Fruit fly (Drosophila melanogaster) whole organism, wandering third instar larva: Measurements from ENCODE around the gene CG7506.

ENCODE experiments used
- CrebA ChIP-seq: fragments of 200-800 bp; sonication (Bioruptor generic); optimal IDR thresholded peaks from 2 replicates; lab custom pipeline; 2016; ENCODE audit warnings: missing biosample characterization, mild to moderate bottlenecking, missing genetic modification characterization, borderline replicate concordance
- Dfd ChIP-seq: fragments of >200 bp; optimal IDR thresholded peaks from 2 replicates; lab custom pipeline; 2017; ENCODE audit warnings: missing biosample characterization, missing genetic modification characterization
- GATAd ChIP-seq: sonication (Bioruptor generic); optimal IDR thresholded peaks from 2 replicates; lab custom pipeline; 2016; ENCODE audit warnings: missing biosample characterization, missing genetic modification characterization
- HLH106 ChIP-seq: fragments of 200-800 bp; optimal IDR thresholded peaks from 3 replicates; lab custom pipeline; 2019; ENCODE audit warnings: missing biosample characterization, mild to moderate bottlenecking, missing genetic modification characterization, moderate library complexity
- Hnf4 ChIP-seq: fragments of 200-800 bp; sonication (Bioruptor generic); optimal IDR thresholded peaks from 2 replicates; lab custom pipeline; 2016; ENCODE audit warnings: missing biosample characterization, mild to moderate bottlenecking, missing genetic modification characterization
- Hr78 ChIP-seq: fragments of >200 bp; optimal IDR thresholded peaks from 2 replicates; lab custom pipeline; 2017; ENCODE audit warnings: missing biosample characterization, missing genetic modification characterization
- Hr83 ChIP-seq: fragments of 200-300 bp; sonication (Bioruptor generic); optimal IDR thresholded peaks from 2 replicates; lab custom pipeline; 2016; ENCODE audit warnings: missing biosample characterization, mild to moderate bottlenecking, missing genetic modification characterization, moderate library complexity; ENCODE audit not compliant: poor library complexity, severe bottlenecking
- Jra ChIP-seq: sonication (Bioruptor generic); optimal IDR thresholded peaks from 2 replicates; lab custom pipeline; 2016; ENCODE audit warnings: missing biosample characterization, missing genetic modification characterization
- OdsH ChIP-seq: fragments of 200-800 bp; sonication (Bioruptor generic); optimal IDR thresholded peaks from 2 replicates; lab custom pipeline; 2016; ENCODE audit warnings: missing biosample characterization, mild to moderate bottlenecking, missing genetic modification characterization
- Rel ChIP-seq, 2 experiments: fragments of 200-800 bp; sonication (Bioruptor generic) in 1 of 2; optimal IDR thresholded peaks; 2 replicates in 1 of 2; 3 replicates in 1 of 2; lab custom pipeline; 2016 to 2019; ENCODE audit warnings: mild to moderate bottlenecking in 2 of 2, missing biosample characterization in 2 of 2, missing genetic modification characterization in 2 of 2, moderate library complexity in 1 of 2
- Sp1 ChIP-seq: fragments of 200-800 bp; sonication (Bioruptor generic); optimal IDR thresholded peaks from 3 replicates; lab custom pipeline; 2019; ENCODE audit warnings: missing biosample characterization, mild to moderate bottlenecking, missing genetic modification characterization, moderate library complexity
- Vsx2 ChIP-seq: fragments of 200-300, 225-300 bp; sonication (Bioruptor generic); optimal IDR thresholded peaks from 2 replicates; lab custom pipeline; 2018; ENCODE audit warnings: missing biosample characterization, missing genetic modification characterization; ENCODE audit not compliant: partially characterized antibody
- brk ChIP-seq: fragments of 200-800 bp; sonication (Bioruptor generic); optimal IDR thresholded peaks from 2 replicates; lab custom pipeline; 2016; ENCODE audit warnings: missing biosample characterization, mild to moderate bottlenecking, missing genetic modification characterization
- dl ChIP-seq, 2 experiments: fragments of 175-275, 200-275 bp in 1 of 2; fragments of 200-275 bp in 1 of 2; sonication (Bioruptor generic); optimal IDR thresholded peaks; lab custom pipeline; 2018; ENCODE audit warnings: mild to moderate bottlenecking in 2 of 2, missing biosample characterization in 2 of 2, missing genetic modification characterization in 2 of 2, moderate library complexity in 2 of 2; ENCODE audit not compliant: partially characterized antibody in 2 of 2, insufficient read depth in 1 of 2
- dmrt93B ChIP-seq: fragments of 200-800 bp; sonication (Bioruptor generic); optimal IDR thresholded peaks from 2 replicates; lab custom pipeline; 2018; ENCODE audit warnings: missing biosample characterization, mild to moderate bottlenecking, missing genetic modification characterization
- dsf ChIP-seq: sonication (Bioruptor generic); optimal IDR thresholded peaks from 2 replicates; lab custom pipeline; 2016; ENCODE audit warnings: missing biosample characterization, missing genetic modification characterization, borderline replicate concordance
- fru ChIP-seq: fragments of 200-800 bp; sonication (Bioruptor generic); optimal IDR thresholded peaks from 3 replicates; lab custom pipeline; 2016; ENCODE audit warnings: missing biosample characterization, mild to moderate bottlenecking, missing genetic modification characterization
- h ChIP-seq: fragments of 200-800 bp; sonication (Bioruptor generic); optimal IDR thresholded peaks from 3 replicates; lab custom pipeline; 2016; ENCODE audit warnings: missing biosample characterization, mild to moderate bottlenecking, missing genetic modification characterization
- pan ChIP-seq: fragments of >200 bp; optimal IDR thresholded peaks from 2 replicates; lab custom pipeline; 2017
- sage ChIP-seq: fragments of 200-800 bp; sonication (Bioruptor generic); optimal IDR thresholded peaks from 2 replicates; lab custom pipeline; 2016; ENCODE audit warnings: missing biosample characterization, mild to moderate bottlenecking, missing genetic modification characterization
- tai ChIP-seq: sonication (Bioruptor generic); optimal IDR thresholded peaks from 2 replicates; lab custom pipeline; 2016; ENCODE audit warnings: missing biosample characterization, missing genetic modification characterization
- usp ChIP-seq: fragments of >200 bp; optimal IDR thresholded peaks from 2 replicates; lab custom pipeline; 2017; ENCODE audit warnings: missing biosample characterization, missing genetic modification characterization
- woc ChIP-seq: sonication (Bioruptor generic); optimal IDR thresholded peaks from 2 replicates; lab custom pipeline; 2016; ENCODE audit warnings: missing biosample characterization, mild to moderate bottlenecking, missing genetic modification characterization

The CG7506 gene

DNA sequence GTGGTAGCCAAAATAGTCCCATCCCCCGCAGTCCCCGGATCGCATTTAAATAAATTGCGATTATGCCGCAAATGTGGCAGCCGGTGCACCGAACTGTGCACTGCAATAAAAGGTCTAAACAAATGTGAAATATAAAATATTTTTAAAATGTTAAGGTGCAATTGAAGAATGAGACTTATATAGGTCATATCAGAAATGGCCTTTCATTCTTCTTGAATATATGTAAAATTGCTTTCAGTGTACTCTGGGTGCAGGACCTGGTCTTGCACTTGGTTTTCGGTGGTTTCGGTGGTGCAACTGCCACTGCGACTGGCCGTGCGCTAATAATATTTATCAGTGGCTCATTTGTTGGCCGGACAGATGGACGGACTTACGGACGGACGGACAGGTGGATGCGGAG is 43.1 kb downstream of the CG7506 start:
- no peak for TF ChIP-seq Jra (GFP tag; lab: Kevin White, UChicago)
- TF ChIP-seq Hr83 = no peak
- TF ChIP-seq Vsx2 (GFP tag; lab: Kevin White, UChicago) = no peak
- TF ChIP-seq CrebA = no peak
- no peak for TF ChIP-seq tai
- TF ChIP-seq dl (GFP tag; optimal IDR thresholded peaks at IDR 0.05; lab: Kevin White, UChicago; ENCODE audit: insufficient read depth in 1 of 2, partially characterized antibody in 2 of 2) = no peak
- TF ChIP-seq usp = no peak
- TF ChIP-seq HLH106 (tag; lab: Kevin White, UChicago) = no peak
- TF ChIP-seq dmrt93B = no peak
- no peak for TF ChIP-seq Hr78 (GFP tag; lab: Kevin White, UChicago)
- no peak for TF ChIP-seq GATAd (GFP tag; lab: Kevin White, UChicago)

DNA sequence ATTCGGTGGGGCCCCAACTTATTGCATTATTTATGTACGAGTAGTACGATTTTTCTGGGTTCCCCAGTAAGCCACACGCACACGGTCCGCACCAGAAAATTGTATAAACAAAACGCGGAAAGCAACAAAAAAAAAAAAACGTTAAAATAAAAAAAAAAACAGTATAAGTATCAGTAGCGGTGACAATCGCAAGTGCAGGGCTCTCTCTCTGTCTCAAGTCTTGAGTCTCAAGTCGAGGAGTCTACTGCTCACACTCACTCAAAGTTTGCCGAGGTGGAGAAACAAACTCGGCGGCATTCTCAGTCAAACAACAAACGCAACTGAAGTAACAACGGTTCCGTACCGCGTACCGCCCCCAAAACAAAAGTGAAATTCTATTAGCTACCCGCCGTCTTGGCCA is 48.7 kb downstream of the CG7506 start, which contains the start of gene Pura:
TSS of gene Pura (plus strand) at position 301 of the 400 bp plus-strand sequence.
- no peak for TF ChIP-seq tai
- TF ChIP-seq dsf (GFP tag; lab: Kevin White, UChicago) = no peak
- TF ChIP-seq HLH106 (tag; lab: Kevin White, UChicago) = no peak
- no peak for TF ChIP-seq brk (GFP tag; lab: Kevin White, UChicago)
- TF ChIP-seq Dfd (GFP tag; lab: Kevin White, UChicago) = no peak
- no peak for TF ChIP-seq Hr78 (GFP tag; lab: Kevin White, UChicago)
- no peak for TF ChIP-seq h
- no peak for TF ChIP-seq OdsH (GFP tag; lab: Kevin White, UChicago)
- no peak for TF ChIP-seq dl (GFP tag; optimal IDR thresholded peaks at IDR 0.05; lab: Kevin White, UChicago; ENCODE audit: insufficient read depth in 1 of 2, partially characterized antibody in 2 of 2)
- no peak for TF ChIP-seq Jra (GFP tag; lab: Kevin White, UChicago)

DNA sequence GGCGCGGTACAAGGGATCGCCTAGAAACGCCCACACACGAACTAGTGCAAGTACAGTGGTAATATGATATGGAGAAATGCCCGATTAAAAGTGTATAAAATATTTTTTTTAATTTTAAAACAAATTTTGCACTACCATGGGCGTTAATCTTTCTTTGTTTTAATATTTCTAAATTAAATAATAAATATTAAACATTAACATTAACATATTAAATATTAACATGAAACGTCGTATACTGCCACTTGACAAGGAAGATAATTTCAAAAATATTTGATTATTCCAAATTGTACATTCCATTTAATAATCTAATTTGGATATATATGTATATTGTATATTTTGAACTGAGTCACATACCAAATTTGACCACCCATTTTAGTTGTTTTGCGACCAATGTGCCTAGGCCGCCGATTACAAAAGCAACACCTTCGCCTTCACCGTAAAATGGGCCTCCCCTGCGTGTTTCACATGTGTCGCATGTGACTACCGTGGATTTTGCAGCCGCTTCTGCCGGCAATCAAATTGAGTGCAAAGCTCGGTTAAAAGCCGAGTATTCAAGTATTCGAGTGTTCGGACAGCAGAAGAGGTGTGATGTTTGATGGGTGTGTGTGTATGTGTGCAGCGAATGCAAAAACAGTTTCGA is 49.2 kb downstream of the CG7506 start:
- TF ChIP-seq dl (GFP tag; optimal IDR thresholded peaks at IDR 0.05; lab: Kevin White, UChicago; ENCODE audit: insufficient read depth in 1 of 2, partially characterized antibody in 2 of 2) = no peak
- no peak for TF ChIP-seq usp
- TF ChIP-seq dmrt93B = no peak
- TF ChIP-seq Jra (GFP tag; lab: Kevin White, UChicago) = no peak
- TF ChIP-seq Hr78 (GFP tag; lab: Kevin White, UChicago) = no peak
- no peak for TF ChIP-seq Hnf4 (GFP tag; lab: Kevin White, UChicago)
- TF ChIP-seq woc = no peak

DNA sequence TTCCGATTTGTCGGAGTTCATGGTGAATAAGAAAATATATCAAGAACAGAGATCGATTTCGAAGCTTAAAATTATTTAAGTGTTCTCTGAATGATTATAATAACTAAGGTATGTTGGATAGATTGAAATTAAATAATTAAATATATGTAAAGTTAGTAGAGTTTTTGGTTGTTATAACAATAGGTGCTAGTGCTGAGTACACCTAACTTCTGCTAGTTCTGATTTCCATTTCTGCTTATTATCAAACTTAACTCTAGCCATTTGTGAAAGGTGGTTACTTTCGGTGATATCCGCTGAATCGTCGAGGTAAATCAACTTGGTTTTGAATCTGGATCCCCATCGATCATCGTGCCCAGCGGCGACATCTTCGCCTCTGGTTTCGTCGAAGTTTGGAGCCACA is 50.5 kb downstream of the CG7506 start, which contains the start of gene t-Grip84:
TSS of gene t-Grip84 (minus strand) at position 101 of the 400 bp plus-strand sequence.
- no peak for TF ChIP-seq dmrt93B
- no peak for TF ChIP-seq fru (GFP tag; lab: Kevin White, UChicago)
- no peak for TF ChIP-seq pan (lab: Kevin White, UChicago)
- TF ChIP-seq GATAd (GFP tag; lab: Kevin White, UChicago) = no peak
- TF ChIP-seq Hnf4 (GFP tag; lab: Kevin White, UChicago) = no peak
- TF ChIP-seq h = no peak
- TF ChIP-seq Rel (GFP tag; optimal IDR thresholded peaks at IDR 0.05; lab: Kevin White, UChicago) = no peak
- TF ChIP-seq Rel (tag; optimal IDR thresholded peaks at IDR 0.05; lab: Kevin White, UChicago) = no peak
- no peak for TF ChIP-seq CrebA
- TF ChIP-seq Hr83 = no peak
- no peak for TF ChIP-seq Sp1 (GFP tag; lab: Kevin White, UChicago)
- no peak for TF ChIP-seq sage
- TF ChIP-seq, all 38 proteins: peak for 0
